Fruit fly (Drosophila melanogaster): ENCODE measurements around the gene SPE.

SPE gene

DNA sequence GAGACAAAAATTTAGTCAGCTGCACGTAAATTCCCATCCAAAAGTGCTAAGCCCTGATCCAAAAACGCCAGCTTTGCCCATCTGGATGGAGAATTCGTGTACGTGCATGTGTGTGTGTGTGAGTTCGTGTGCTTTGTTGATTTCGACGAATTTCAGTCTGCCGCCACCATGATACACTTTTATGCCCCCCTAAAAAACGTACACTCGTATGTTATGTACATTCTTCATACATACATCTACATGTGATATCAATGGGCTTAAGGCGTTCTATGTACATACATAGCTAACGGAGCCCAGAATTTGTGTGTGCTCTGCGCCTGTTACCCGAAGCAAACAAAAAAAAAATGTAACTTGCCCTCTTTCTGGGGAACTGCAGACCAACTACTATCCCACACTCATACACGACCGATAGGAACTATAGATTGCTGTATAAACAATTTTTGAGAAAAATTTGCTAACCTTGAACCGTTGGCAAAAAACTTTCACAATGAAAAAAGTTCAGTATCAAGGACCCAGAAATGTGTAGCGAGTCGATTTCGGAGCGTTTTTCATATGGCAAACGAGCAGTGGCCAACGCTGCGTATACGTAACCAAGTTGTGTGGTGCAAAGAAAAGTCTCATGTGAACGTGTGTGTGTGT, 39.8 kb downstream of the SPE start (continued):
- TF ChIP-seq CG6683 (GFP tag; optimal IDR thresholded peaks at IDR 0.05) (no peak), lbe (GFP tag; optimal IDR thresholded peaks at IDR 0.05) (peak; percentile 17), gsb (GFP tag; IDR thresholded peaks at IDR 0.05) (no peak), Chrac-16 (GFP tag; optimal IDR thresholded peaks at IDR 0.05) (no peak), Side (GFP tag; optimal IDR thresholded peaks at IDR 0.05) (no peak), Sin3A (optimal IDR thresholded peaks at IDR 0.05) (no peak), Dref (GFP tag; IDR thresholded peaks at IDR 0.05) (no peak), Ssrp (tag; optimal IDR thresholded peaks at IDR 0.05) (no peak), fd96Cb (tag; optimal IDR thresholded peaks at IDR 0.05) (no peak), CG4820 (GFP tag; optimal IDR thresholded peaks at IDR 0.05) (no peak), CG42726 (GFP tag; IDR thresholded peaks at IDR 0.05; ENCODE audit: partially characterized antibody) (peak; percentile 19; the same call in 1 of the 2 replicates), CG9817 (tag; optimal IDR thresholded peaks at IDR 0.05) (no peak)

DNA sequence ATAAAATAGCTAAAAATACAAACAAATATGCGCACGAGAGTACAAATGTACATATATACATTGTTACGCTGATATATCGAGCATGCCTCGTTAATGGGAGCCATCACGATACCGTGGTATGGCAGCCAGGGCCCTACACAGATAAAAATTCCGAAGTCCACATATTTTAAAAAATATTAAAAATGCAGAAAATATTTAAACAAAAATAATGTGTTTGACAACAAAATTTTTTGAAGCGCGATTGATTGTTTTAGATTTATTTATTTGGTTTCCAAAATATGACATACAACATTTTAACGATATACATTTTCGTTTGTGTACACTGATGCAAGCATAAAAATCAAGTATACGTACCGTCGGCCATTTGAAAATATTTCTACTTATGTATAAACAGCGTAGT, 40.7 kb downstream of the SPE start:
- TF ChIP-seq CG8290 (GFP tag; optimal IDR thresholded peaks at IDR 0.05) (peak; percentile 21), CG8290 (tag; optimal IDR thresholded peaks at IDR 0.05) (peak in 1 of 2 experiments; percentile 24), kay (GFP tag; optimal IDR thresholded peaks at IDR 0.05) (peak; percentile 51), z (GFP tag; IDR thresholded peaks at IDR 0.05) (no peak), CG14710 (tag; optimal IDR thresholded peaks at IDR 0.05) (peak; percentile 35), CHES-1-like (GFP tag; optimal IDR thresholded peaks at IDR 0.05) (peak; percentile 58), TFAM (GFP tag; optimal IDR thresholded peaks at IDR 0.05) (no peak), Tbp (GFP tag; optimal IDR thresholded peaks at IDR 0.05) (no peak), CG11695 (GFP tag; IDR thresholded peaks at IDR 0.05) (peak; percentile 86), ssp (GFP tag; IDR thresholded peaks at IDR 0.05) (peak; percentile 54), Nf-YA (GFP tag; IDR thresholded peaks at IDR 0.05) (peak; percentile 55), emc (GFP tag; optimal IDR thresholded peaks at IDR 0.05) (no peak), CG17829 (tag; optimal IDR thresholded peaks at IDR 0.05) (peak; percentile 75), CG31388 (GFP tag; optimal IDR thresholded peaks at IDR 0.05) (no peak), Abd-B (GFP tag; optimal IDR thresholded peaks at IDR 0.05) (peak; percentile 58), CG4282 (GFP tag; optimal IDR thresholded peaks at IDR 0.05) (no peak), CG31441 (GFP tag; IDR thresholded peaks at IDR 0.05) (peak; percentile 77), Mad (GFP tag; optimal IDR thresholded peaks at IDR 0.05) (peak; percentile 49), Pdp1 (GFP tag; optimal IDR thresholded peaks at IDR 0.05) (peak; percentile 67 to 74), amos (GFP tag; IDR thresholded peaks at IDR 0.05; ENCODE audit: partially characterized antibody) (no peak), jigr1 (GFP tag; IDR thresholded peaks at IDR 0.05) (peak; percentile 60; the same call in 1 of the 3 replicates), fd96Cb (tag; optimal IDR thresholded peaks at IDR 0.05) (peak; percentile 49), Sin3A (optimal IDR thresholded peaks at IDR 0.05) (no peak), unc-4 (GFP tag; IDR thresholded peaks at IDR 0.05; ENCODE audit: partially characterized antibody) (no peak), dysf (GFP tag; IDR thresholded peaks at IDR 0.05) (peak; percentile 87), CG7963 (GFP tag; IDR thresholded peaks at IDR 0.05; ENCODE audit: partially characterized antibody) (no peak), CG18476 (GFP tag; optimal IDR thresholded peaks at IDR 0.05) (peak; percentile 65), ken (GFP tag; IDR thresholded peaks at IDR 0.05) (peak; percentile 64; the same call in 1 of the 3 replicates), CTCF (GFP tag; optimal IDR thresholded peaks at IDR 0.05) (no peak), CG34422 (GFP tag; IDR thresholded peaks at IDR 0.05) (no peak; the same call in 2 of the 3 replicates), Optix (GFP tag; IDR thresholded peaks at IDR 0.05) (no peak), Deaf1 (tag; optimal IDR thresholded peaks at IDR 0.05) (peak; percentile 63), CG1233 (GFP tag; optimal IDR thresholded peaks at IDR 0.05) (peak; percentile 70), CG10321 (GFP tag; IDR thresholded peaks at IDR 0.05) (peak; percentile 53), trem (tag; optimal IDR thresholded peaks at IDR 0.05) (peak; percentile 1), tap (tag; optimal IDR thresholded peaks at IDR 0.05) (peak; percentile 63), sens (GFP tag) (peak; percentile 87), CG9215 (GFP tag; IDR thresholded peaks at IDR 0.05) (peak; percentile 72), CG3847 (GFP tag; IDR thresholded peaks at IDR 0.05) (peak; percentile 76), H15 (GFP tag; IDR thresholded peaks at IDR 0.05) (peak; percentile 60; the same call in 1 of the 3 replicates), bab2 (GFP tag; optimal IDR thresholded peaks at IDR 0.05) (peak; percentile 80)
